Worm (Caenorhabditis elegans) whole organism, L2 larva: ENCODE measurements around the gene ncx-5.

Experiments
- C34F6.9 ChIP-seq: fragments of 150-350 bp; optimal IDR thresholded peaks from 2 replicates; lab custom pipeline; 2014; ENCODE audit warnings: missing biosample characterization, missing genetic modification characterization
- F13H6.1 ChIP-seq: sonication (generic microtip); optimal IDR thresholded peaks from 2 replicates; lab custom pipeline; 2016; ENCODE audit warnings: missing genetic modification characterization, missing compliant biosample characterization
- Y55F3AM.14 ChIP-seq: fragments of 200-800 bp; sonication (Bioruptor generic); optimal IDR thresholded peaks from 2 replicates; lab custom pipeline; 2018; ENCODE audit warnings: mild to moderate bottlenecking, missing genetic modification characterization, missing compliant biosample characterization
- ZK546.5 ChIP-seq: sonication (generic microtip); optimal IDR thresholded peaks from 2 replicates; lab custom pipeline; 2017; ENCODE audit warnings: missing biosample characterization, missing genetic modification characterization
- alr-1 ChIP-seq: fragments of 150-350 bp; optimal IDR thresholded peaks from 2 replicates; lab custom pipeline; 2014; ENCODE audit warnings: missing biosample characterization, missing genetic modification characterization
- ceh-16 ChIP-seq: fragments of 150-350 bp; optimal IDR thresholded peaks from 2 replicates; lab custom pipeline; 2014; ENCODE audit warnings: missing biosample characterization, missing genetic modification characterization
- crh-2 ChIP-seq: sonication (generic microtip); optimal IDR thresholded peaks from 2 replicates; lab custom pipeline; 2017; ENCODE audit warnings: missing biosample characterization, missing genetic modification characterization
- egl-27 ChIP-seq: sonication (generic microtip); optimal IDR thresholded peaks from 3 replicates; lab custom pipeline; 2017; ENCODE audit warnings: missing biosample characterization, missing genetic modification reagents, missing genetic modification characterization
- elt-1 ChIP-seq: fragments of 150-350 bp; optimal IDR thresholded peaks from 2 replicates; lab custom pipeline; 2014; ENCODE audit warnings: missing biosample characterization, missing genetic modification characterization
- elt-3 ChIP-seq: sonication (generic microtip); optimal IDR thresholded peaks from 2 replicates; lab custom pipeline; 2017; ENCODE audit warnings: missing biosample characterization, missing genetic modification characterization
- fos-1 ChIP-seq: fragments of 150-350 bp; optimal IDR thresholded peaks from 2 replicates; lab custom pipeline; 2014; ENCODE audit warnings: missing biosample characterization, missing genetic modification characterization
- gmeb-1 ChIP-seq: fragments of 150-350 bp; optimal IDR thresholded peaks from 2 replicates; lab custom pipeline; 2014; ENCODE audit warnings: missing biosample characterization, missing genetic modification characterization
- lin-13 ChIP-seq: fragments of 150-350 bp; optimal IDR thresholded peaks from 2 replicates; lab custom pipeline; 2014; ENCODE audit warnings: missing biosample characterization, missing genetic modification reagents, missing genetic modification characterization
- lsy-2 ChIP-seq, 2 experiments: fragments of 150-350 bp in 1 of 2; sonication (generic microtip) in 1 of 2; optimal IDR thresholded peaks; 2 replicates each; lab custom pipeline; 2014 to 2017; ENCODE audit warnings: missing biosample characterization in 2 of 2, missing genetic modification characterization in 2 of 2
- mbf-1 ChIP-seq: sonication (generic microtip); optimal IDR thresholded peaks from 2 replicates; lab custom pipeline; 2017; ENCODE audit warnings: missing biosample characterization, missing genetic modification characterization
- mdl-1 ChIP-seq, 2 experiments: fragments of 150-350 bp in 1 of 2; sonication (generic microtip) in 1 of 2; optimal IDR thresholded peaks; 2 replicates each; lab custom pipeline; 2017; ENCODE audit warnings: missing biosample characterization in 2 of 2, missing genetic modification characterization in 2 of 2
- nhr-10 ChIP-seq: sonication (generic microtip); optimal IDR thresholded peaks from 2 replicates; lab custom pipeline; 2017; ENCODE audit warnings: missing biosample characterization, missing genetic modification characterization
- nhr-12 ChIP-seq: fragments of 150-350 bp; optimal IDR thresholded peaks from 2 replicates; lab custom pipeline; 2014; ENCODE audit warnings: missing biosample characterization, missing genetic modification characterization
- nhr-129 ChIP-seq: fragments of 150-350 bp; optimal IDR thresholded peaks from 2 replicates; lab custom pipeline; 2014; ENCODE audit warnings: missing biosample characterization, missing genetic modification characterization
- nhr-25 ChIP-seq: fragments of 150-350 bp; sonication (generic microtip); optimal IDR thresholded peaks from 3 replicates; lab custom pipeline; 2014; ENCODE audit warnings: missing biosample characterization, missing genetic modification characterization
- nhr-6 ChIP-seq: fragments of 150-350 bp; optimal IDR thresholded peaks from 2 replicates; lab custom pipeline; 2014; ENCODE audit warnings: missing biosample characterization, missing genetic modification characterization
- nhr-77 ChIP-seq: fragments of 150-350 bp; optimal IDR thresholded peaks from 2 replicates; lab custom pipeline; 2014; ENCODE audit warnings: missing biosample characterization, missing genetic modification characterization
- peb-1 ChIP-seq: fragments of 150-350 bp; optimal IDR thresholded peaks from 2 replicates; lab custom pipeline; 2014; ENCODE audit warnings: missing biosample characterization, missing genetic modification characterization
- sem-4 ChIP-seq: fragments of 150-350 bp; optimal IDR thresholded peaks from 2 replicates; lab custom pipeline; 2014; ENCODE audit warnings: missing biosample characterization, missing genetic modification reagents, missing genetic modification characterization
- skn-1 ChIP-seq: sonication (generic microtip); optimal IDR thresholded peaks from 2 replicates; lab custom pipeline; 2017; ENCODE audit warnings: missing biosample characterization, missing genetic modification characterization
- sma-9 ChIP-seq, 2 experiments: fragments of 150-350 bp in 1 of 2; sonication (generic microtip) in 1 of 2; optimal IDR thresholded peaks; 2 replicates each; lab custom pipeline; 2014 to 2016; ENCODE audit warnings: missing genetic modification characterization in 2 of 2, mild to moderate bottlenecking in 1 of 2, missing biosample characterization in 1 of 2, missing compliant biosample characterization in 1 of 2, missing genetic modification reagents in 1 of 2, moderate library complexity in 1 of 2
- snpc-4 ChIP-seq: fragments of 150-350 bp; optimal IDR thresholded peaks from 2 replicates; lab custom pipeline; 2014; ENCODE audit warnings: missing biosample characterization, missing genetic modification characterization
- unc-39 ChIP-seq: fragments of 150-350 bp; optimal IDR thresholded peaks from 2 replicates; lab custom pipeline; 2014; ENCODE audit warnings: missing biosample characterization, missing genetic modification characterization
- unc-62 ChIP-seq: fragments of 150-350 bp; optimal IDR thresholded peaks from 2 replicates; lab custom pipeline; 2014; ENCODE audit warnings: missing biosample characterization, missing genetic modification reagents, missing genetic modification characterization
- zag-1 ChIP-seq: fragments of 150-350 bp; optimal IDR thresholded peaks from 2 replicates; lab custom pipeline; 2014; ENCODE audit warnings: missing biosample characterization, missing genetic modification characterization
- ztf-1 ChIP-seq: fragments of 200-800 bp; sonication (Bioruptor generic); conservative IDR thresholded peaks from 2 replicates; pipeline ENCODE4 v1.3.6; 2022; ENCODE audit warnings: missing genetic modification characterization, missing compliant biosample characterization
- ztf-11 ChIP-seq: sonication (generic microtip); optimal IDR thresholded peaks from 2 replicates; lab custom pipeline; 2017; ENCODE audit warnings: missing biosample characterization, missing genetic modification characterization
- ztf-4 ChIP-seq: fragments of 150-350 bp; optimal IDR thresholded peaks from 2 replicates; lab custom pipeline; 2014; ENCODE audit warnings: missing biosample characterization, missing genetic modification characterization

ncx-5 gene

ce11 chrV:10516702-10517101 lies 26.8 kb upstream of the ncx-5 start:
- no peak for TF ChIP-seq unc-62 (GFP tag; lab: Kevin White, UChicago)
- TF ChIP-seq snpc-4 (tag; lab: Kevin White, UChicago), result no peak
- TF ChIP-seq unc-39 (tag; lab: Kevin White, UChicago), result no peak
- TF ChIP-seq alr-1 (tag; lab: Kevin White, UChicago), result no peak
- no peak for TF ChIP-seq Y55F3AM.14 (GFP tag; lab: Kevin White, UChicago)

- TF ChIP-seq gmeb-1 (tag; lab: Kevin White, UChicago) (no peak), nhr-129 (tag; lab: Kevin White, UChicago) (no peak), unc-39 (tag; lab: Kevin White, UChicago) (no peak), elt-3 (no peak), nhr-77 (tag; lab: Kevin White, UChicago) (no peak), peb-1 (tag; lab: Kevin White, UChicago) (no peak), mbf-1 (tag; lab: Kevin White, UChicago) (no peak), ceh-16 (tag; lab: Kevin White, UChicago) (no peak), alr-1 (tag; lab: Kevin White, UChicago) (no peak), crh-2 (tag; lab: Kevin White, UChicago) (no peak), nhr-6 (no peak), zag-1 (tag; lab: Kevin White, UChicago) (no peak), ztf-11 (no peak)
Measured at ce11 chrV:10514271-10514670, 24.4 kb upstream of the ncx-5 start, which contains the start of gene dmsr-8. Gene dmsr-8 (minus strand): TSS chrV:10514371.

ce11 chrV:10508855-10509254 lies 19.0 kb upstream of the ncx-5 start, which contains the start of gene C35A5.6:
Gene C35A5.6 (plus strand): TSS chrV:10509137.
- no peak for TF ChIP-seq mdl-1 (tag; optimal IDR thresholded peaks at IDR 0.05; lab: Kevin White, UChicago)
- peak; percentile 34 for TF ChIP-seq nhr-25 (tag; lab: Kevin White, UChicago)
- peak; percentile 99 for TF ChIP-seq nhr-129 (tag; lab: Kevin White, UChicago)
- no peak for TF ChIP-seq unc-62 (GFP tag; lab: Kevin White, UChicago)
- no peak for TF ChIP-seq ZK546.5 (tag; lab: Kevin White, UChicago)
- no peak for TF ChIP-seq ztf-1 (GFP tag; lab: Robert Waterston, UW)
- TF ChIP-seq, all 48 proteins: peak for 2

- TF ChIP-seq nhr-10 (tag; lab: Kevin White, UChicago), result no peak
- TF ChIP-seq unc-62 (GFP tag; lab: Kevin White, UChicago), result no peak
- no peak for TF ChIP-seq mbf-1 (tag; lab: Kevin White, UChicago)
- TF ChIP-seq ztf-4, result no peak
- TF ChIP-seq snpc-4 (tag; lab: Kevin White, UChicago), result no peak
- TF ChIP-seq F13H6.1 (tag; lab: Kevin White, UChicago), result no peak
- no peak for TF ChIP-seq nhr-77 (tag; lab: Kevin White, UChicago)
Measured at ce11 chrV:10505553-10505952, 15.7 kb upstream of the ncx-5 start, which contains the start of gene C35A5.5. Gene C35A5.5 (plus strand): TSS chrV:10505853.

ce11 chrV:10503893-10504292 lies 14.0 kb upstream of the ncx-5 start, which contains the start of gene C35A5.10:
Gene C35A5.10 (plus strand): TSS chrV:10504193.
- TF ChIP-seq nhr-6 (no peak), C34F6.9 (tag; lab: Kevin White, UChicago) (no peak), skn-1 (tag; lab: Kevin White, UChicago) (no peak), nhr-12 (tag; lab: Kevin White, UChicago) (no peak), egl-27 (tag; lab: Kevin White, UChicago) (no peak), elt-1 (tag; lab: Kevin White, UChicago) (no peak), nhr-10 (tag; lab: Kevin White, UChicago) (no peak), alr-1 (tag; lab: Kevin White, UChicago) (no peak), nhr-77 (tag; lab: Kevin White, UChicago) (no peak), fos-1 (no peak), mdl-1 (tag; optimal IDR thresholded peaks at IDR 0.05; lab: Kevin White, UChicago) (no peak), zag-1 (tag; lab: Kevin White, UChicago) (no peak), gmeb-1 (tag; lab: Kevin White, UChicago) (no peak), lsy-2 (tag; optimal IDR thresholded peaks at IDR 0.05; lab: Kevin White, UChicago) (no peak), peb-1 (tag; lab: Kevin White, UChicago) (no peak), sem-4 (tag; lab: Kevin White, UChicago) (no peak), sma-9 (GFP tag; optimal IDR thresholded peaks at IDR 0.05; lab: Kevin White, UChicago) (no peak), sma-9 (tag; optimal IDR thresholded peaks at IDR 0.05; lab: Kevin White, UChicago) (no peak), lin-13 (no peak)
